Worm (Caenorhabditis elegans) whole organism, midembryonic: ENCODE measurements around the gene pot-3.

Experiments
- T22C8.4 ChIP-seq: fragments of 200-800 bp; sonication (Bioruptor generic); IDR thresholded peaks from 2 replicates; pipeline ENCODE4 v1.3.6; 2022; ENCODE audit warnings: missing genetic modification characterization, missing compliant biosample characterization
- cog-1 ChIP-seq: sonication (generic microtip); optimal IDR thresholded peaks from 2 replicates; lab custom pipeline; 2016; ENCODE audit warnings: missing genetic modification characterization, missing compliant biosample characterization
- ref-1 ChIP-seq: fragments of 200-800 bp; sonication (Bioruptor generic); conservative IDR thresholded peaks from 2 replicates; pipeline ENCODE4 v1.3.6; 2022; ENCODE audit warnings: missing genetic modification reagents, missing genetic modification characterization, missing compliant biosample characterization
- ztf-23 ChIP-seq: fragments of 200-800 bp; sonication (Bioruptor generic); IDR thresholded peaks from 2 replicates; pipeline ENCODE4 v1.3.6; 2022; ENCODE audit warnings: missing genetic modification reagents, missing genetic modification characterization, missing compliant biosample characterization
- ztf-29 ChIP-seq: fragments of 200-800 bp; sonication (Bioruptor generic); IDR thresholded peaks from 2 replicates; pipeline ENCODE4 v1.3.6; 2022; ENCODE audit warnings: missing genetic modification reagents, missing genetic modification characterization, missing compliant biosample characterization

- no peak for TF ChIP-seq T22C8.4 (GFP tag; lab: Robert Waterston, UW)
- TF ChIP-seq ref-1: no peak
- no peak for TF ChIP-seq cog-1
- peak; percentile 65; the same call in 1 of the 2 replicates for TF ChIP-seq ztf-23 (GFP tag; lab: Robert Waterston, UW)
- TF ChIP-seq ztf-29 (GFP tag; lab: Robert Waterston, UW): peak; percentile 63; the same call in 1 of the 2 replicates
These were observed 8.9 kb upstream of the pot-3 start, which contains the start of the genes cyk-4 and pdr-1 for ce11 chrIII:13771145-13771544.
